Worm (Caenorhabditis elegans): ENCODE results near the gene C50F4.9.

- TF ChIP-seq dao-5 (tag; optimal IDR thresholded peaks at IDR 0.05) (no peak), him-1 (tag; optimal IDR thresholded peaks at IDR 0.05) (no peak)
Measured at ce11 chrV:9521697-9522096, 2.3 kb downstream of the C50F4.9 start.

Measured in whole organism, L4/young adult.